Fruit fly (Drosophila melanogaster): ENCODE data around the gene SLIRP2.

SLIRP2 gene

DNA sequence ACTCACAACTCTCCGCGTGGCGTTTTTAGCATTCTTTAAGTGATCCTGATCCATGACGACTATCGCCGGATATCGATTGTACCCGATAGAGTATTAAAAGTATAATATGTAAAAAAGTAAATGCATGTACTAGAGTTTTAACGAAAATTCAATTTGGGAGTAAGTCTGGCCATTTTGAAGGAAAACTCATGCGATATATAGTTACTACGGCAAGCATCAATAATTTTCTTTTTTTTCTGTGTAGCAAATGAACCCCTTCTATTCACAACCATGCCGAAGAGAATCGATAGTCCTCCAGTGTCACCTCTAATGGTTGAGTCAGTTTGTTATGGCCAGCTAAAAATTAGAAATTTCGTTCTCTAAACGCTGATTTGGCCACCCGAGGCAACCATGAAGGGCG lies 1.8 kb downstream of the SLIRP2 start, which contains the start of the genes Sys1 and Dhod (continued):
- TF ChIP-seq tna (GFP tag; IDR thresholded peaks at IDR 0.05; ENCODE audit: partially characterized antibody), result peak; percentile 62; the same call in 1 of the 2 replicates
- TF ChIP-seq Ravus (GFP tag; IDR thresholded peaks at IDR 0.05), result no peak
- TF ChIP-seq CG18764 (GFP tag; optimal IDR thresholded peaks at IDR 0.05), result peak; percentile 33
- TF ChIP-seq scrt (GFP tag; optimal IDR thresholded peaks at IDR 0.05), result peak; percentile 26
- peak; percentile 46 for TF ChIP-seq CG34376 (GFP tag; optimal IDR thresholded peaks at IDR 0.05)
- peak; percentile 90 for TF ChIP-seq Sry-δ (GFP tag; optimal IDR thresholded peaks at IDR 0.05)
- peak; percentile 39 for TF ChIP-seq bcd (GFP tag; optimal IDR thresholded peaks at IDR 0.05)
- peak; percentile 4 for TF ChIP-seq CG31388 (GFP tag; optimal IDR thresholded peaks at IDR 0.05)
- TF ChIP-seq lilli (GFP tag; optimal IDR thresholded peaks at IDR 0.05), result peak; percentile 89
- TF ChIP-seq Fer1 (GFP tag; optimal IDR thresholded peaks at IDR 0.05), result peak; percentile 65
- TF ChIP-seq CG8924 (tag; optimal IDR thresholded peaks at IDR 0.05), result peak; percentile 53
- TF ChIP-seq CG7271 (tag; optimal IDR thresholded peaks at IDR 0.05), result peak; percentile 36
- peak; percentile 16 for TF ChIP-seq CG16815 (GFP tag; optimal IDR thresholded peaks at IDR 0.05)
- no peak for TF ChIP-seq CG9797 (GFP tag; optimal IDR thresholded peaks at IDR 0.05)
- peak; percentile 58 for TF ChIP-seq CG11504 (tag; optimal IDR thresholded peaks at IDR 0.05)
- TF ChIP-seq B-H2 (GFP tag; optimal IDR thresholded peaks at IDR 0.05), result peak; percentile 54
- peak; percentile 75 for TF ChIP-seq Antp (GFP tag; optimal IDR thresholded peaks at IDR 0.05)
- TF ChIP-seq lov (optimal IDR thresholded peaks at IDR 0.05), result no peak
- TF ChIP-seq lov (GFP tag; IDR thresholded peaks at IDR 0.05), result 0 out of 3 replicates have a peak, but pooled peaks have one; percentile 10
- peak; percentile 58 for TF ChIP-seq Atf6 (GFP tag; IDR thresholded peaks at IDR 0.05)
- peak; percentile 48 for TF ChIP-seq Mad (GFP tag; optimal IDR thresholded peaks at IDR 0.05)
- peak; percentile 65 for TF ChIP-seq pnt (GFP tag; optimal IDR thresholded peaks at IDR 0.05)
- peak; percentile 85; the same call in 2 of the 3 replicates for TF ChIP-seq CG34422 (GFP tag; IDR thresholded peaks at IDR 0.05)
- peak; percentile 78 for TF ChIP-seq amos (GFP tag; IDR thresholded peaks at IDR 0.05; ENCODE audit: partially characterized antibody)
- peak; percentile 28 for TF ChIP-seq Camta (GFP tag; optimal IDR thresholded peaks at IDR 0.05)
- TF ChIP-seq CG6689 (GFP tag; IDR thresholded peaks at IDR 0.05), result peak; percentile 91
- peak; percentile 72 for TF ChIP-seq lbe (GFP tag; optimal IDR thresholded peaks at IDR 0.05)
- TF ChIP-seq CG16813 (GFP tag; IDR thresholded peaks at IDR 0.05; ENCODE audit: partially characterized antibody), result peak; percentile 84
- no peak for TF ChIP-seq psq (GFP tag; optimal IDR thresholded peaks at IDR 0.05)
- 0 out of 2 replicates have a peak, but pooled peaks have one; percentile 37 for TF ChIP-seq cas (GFP tag; IDR thresholded peaks at IDR 0.05)
- peak; percentile 72 for TF ChIP-seq bbx (GFP tag; IDR thresholded peaks at IDR 0.05; ENCODE audit: partially characterized antibody)
- no peak for TF ChIP-seq Asciz (GFP tag; optimal IDR thresholded peaks at IDR 0.05)
- TF ChIP-seq CG6272 (GFP tag; IDR thresholded peaks at IDR 0.05), result peak; percentile 75
- TF ChIP-seq grn (GFP tag; optimal IDR thresholded peaks at IDR 0.05), result no peak
- TF ChIP-seq prd (optimal IDR thresholded peaks at IDR 0.05), result no peak
- TF ChIP-seq prd (GFP tag; IDR thresholded peaks at IDR 0.05), result peak; percentile 83
- peak; percentile 49 for TF ChIP-seq pum (GFP tag; optimal IDR thresholded peaks at IDR 0.05)
- no peak for TF ChIP-seq CG12104 (GFP tag; optimal IDR thresholded peaks at IDR 0.05)
- peak; percentile 83 for TF ChIP-seq zf30C (GFP tag; optimal IDR thresholded peaks at IDR 0.05)
- TF ChIP-seq Bdp1 (GFP tag; optimal IDR thresholded peaks at IDR 0.05), result peak; percentile 73
- peak; percentile 94 for TF ChIP-seq CG34224 (GFP tag; IDR thresholded peaks at IDR 0.05; ENCODE audit: partially characterized antibody)
- peak; percentile 30; the same call in 1 of the 3 replicates for TF ChIP-seq ci (GFP tag; IDR thresholded peaks at IDR 0.05)
- TF ChIP-seq NFAT (GFP tag; IDR thresholded peaks at IDR 0.05), result peak; percentile 41; the same call in 1 of the 2 replicates
- peak; percentile 28 for TF ChIP-seq CG33557 (GFP tag; optimal IDR thresholded peaks at IDR 0.05)
- TF ChIP-seq dmrt99B (tag; optimal IDR thresholded peaks at IDR 0.05), result peak; percentile 28
- TF ChIP-seq CG12299 (tag; optimal IDR thresholded peaks at IDR 0.05), result no peak
- TF ChIP-seq oc (tag; optimal IDR thresholded peaks at IDR 0.05), result peak; percentile 18
- TF ChIP-seq Elba2 (GFP tag; optimal IDR thresholded peaks at IDR 0.05), result no peak
- TF ChIP-seq CG2116 (GFP tag; optimal IDR thresholded peaks at IDR 0.05), result peak; percentile 81
- TF ChIP-seq dan (GFP tag; IDR thresholded peaks at IDR 0.05), result no peak
- peak; percentile 56 for TF ChIP-seq CG9817 (tag; optimal IDR thresholded peaks at IDR 0.05)

All from whole organism, embryonic.